Worm (Caenorhabditis elegans) whole organism, L2 larva: Measurements from ENCODE around the gene ZK353.2.
A peak's percentile ranks its signal among the peaks of the same experiment; 100 is the strongest.

Experiments used
- C34F6.9 ChIP-seq: fragments of 150-350 bp; optimal IDR thresholded peaks from 2 replicates; lab custom pipeline; 2014; ENCODE audit warnings: missing biosample characterization, missing genetic modification characterization
- F13H6.1 ChIP-seq: sonication (generic microtip); optimal IDR thresholded peaks from 2 replicates; lab custom pipeline; 2016; ENCODE audit warnings: missing genetic modification characterization, missing compliant biosample characterization
- R02D3.7 ChIP-seq: fragments of 150-350 bp; optimal IDR thresholded peaks from 2 replicates; lab custom pipeline; 2014; ENCODE audit warnings: missing biosample characterization, missing genetic modification characterization
- aly-2 ChIP-seq: fragments of 150-350 bp; optimal IDR thresholded peaks from 2 replicates; lab custom pipeline; 2014; ENCODE audit warnings: missing biosample characterization, missing genetic modification characterization
- blmp-1 ChIP-seq: sonication (generic microtip); optimal IDR thresholded peaks from 2 replicates; lab custom pipeline; 2017; ENCODE audit warnings: missing genetic modification characterization, mild to moderate bottlenecking, missing compliant biosample characterization, antibody characterized with exemption, moderate library complexity; ENCODE audit not compliant: insufficient read depth
- ceh-16 ChIP-seq: fragments of 150-350 bp; optimal IDR thresholded peaks from 2 replicates; lab custom pipeline; 2014; ENCODE audit warnings: missing biosample characterization, missing genetic modification characterization
- crh-2 ChIP-seq: sonication (generic microtip); optimal IDR thresholded peaks from 2 replicates; lab custom pipeline; 2017; ENCODE audit warnings: missing biosample characterization, missing genetic modification characterization
- dmd-4 ChIP-seq: sonication (generic microtip); optimal IDR thresholded peaks from 2 replicates; lab custom pipeline; 2017; ENCODE audit warnings: missing biosample characterization, missing genetic modification characterization
- egl-27 ChIP-seq: sonication (generic microtip); optimal IDR thresholded peaks from 3 replicates; lab custom pipeline; 2017; ENCODE audit warnings: missing biosample characterization, missing genetic modification reagents, missing genetic modification characterization
- elt-3 ChIP-seq: sonication (generic microtip); optimal IDR thresholded peaks from 2 replicates; lab custom pipeline; 2017; ENCODE audit warnings: missing biosample characterization, missing genetic modification characterization
- fos-1 ChIP-seq: fragments of 150-350 bp; optimal IDR thresholded peaks from 2 replicates; lab custom pipeline; 2014; ENCODE audit warnings: missing biosample characterization, missing genetic modification characterization
- gmeb-1 ChIP-seq: fragments of 150-350 bp; optimal IDR thresholded peaks from 2 replicates; lab custom pipeline; 2014; ENCODE audit warnings: missing biosample characterization, missing genetic modification characterization
- lin-11 ChIP-seq: fragments of 150-350 bp; sonication (generic microtip); optimal IDR thresholded peaks from 2 replicates; lab custom pipeline; 2014; ENCODE audit warnings: missing biosample characterization, missing genetic modification characterization, inconsistent platforms, mixed read lengths
- lin-13 ChIP-seq: fragments of 150-350 bp; optimal IDR thresholded peaks from 2 replicates; lab custom pipeline; 2014; ENCODE audit warnings: missing biosample characterization, missing genetic modification reagents, missing genetic modification characterization
- lin-39 ChIP-seq: fragments of 150-350 bp; optimal IDR thresholded peaks from 2 replicates; lab custom pipeline; 2014; ENCODE audit warnings: missing biosample characterization, missing genetic modification reagents, missing genetic modification characterization
- lsy-2 ChIP-seq, 2 experiments: fragments of 150-350 bp in 1 of 2; sonication (generic microtip) in 1 of 2; optimal IDR thresholded peaks; 2 replicates each; lab custom pipeline; 2014 to 2017; ENCODE audit warnings: missing biosample characterization in 2 of 2, missing genetic modification characterization in 2 of 2
- nhr-10 ChIP-seq: sonication (generic microtip); optimal IDR thresholded peaks from 2 replicates; lab custom pipeline; 2017; ENCODE audit warnings: missing biosample characterization, missing genetic modification characterization
- nhr-11 ChIP-seq: fragments of 150-350 bp; optimal IDR thresholded peaks from 2 replicates; lab custom pipeline; 2014; ENCODE audit warnings: missing biosample characterization, missing genetic modification characterization
- nhr-129 ChIP-seq: fragments of 150-350 bp; optimal IDR thresholded peaks from 2 replicates; lab custom pipeline; 2014; ENCODE audit warnings: missing biosample characterization, missing genetic modification characterization
- nhr-21 ChIP-seq: fragments of 150-350 bp; optimal IDR thresholded peaks from 2 replicates; lab custom pipeline; 2014; ENCODE audit warnings: missing biosample characterization, missing genetic modification characterization
- nhr-23 ChIP-seq: fragments of 150-350 bp; optimal IDR thresholded peaks from 2 replicates; lab custom pipeline; 2014; ENCODE audit warnings: missing biosample characterization, missing genetic modification reagents, missing genetic modification characterization
- nhr-237 ChIP-seq: fragments of 150-350 bp; optimal IDR thresholded peaks from 2 replicates; lab custom pipeline; 2014; ENCODE audit warnings: missing biosample characterization, missing genetic modification characterization
- nhr-25 ChIP-seq: fragments of 150-350 bp; sonication (generic microtip); optimal IDR thresholded peaks from 3 replicates; lab custom pipeline; 2014; ENCODE audit warnings: missing biosample characterization, missing genetic modification characterization
- nhr-6 ChIP-seq: fragments of 150-350 bp; optimal IDR thresholded peaks from 2 replicates; lab custom pipeline; 2014; ENCODE audit warnings: missing biosample characterization, missing genetic modification characterization
- peb-1 ChIP-seq: fragments of 150-350 bp; optimal IDR thresholded peaks from 2 replicates; lab custom pipeline; 2014; ENCODE audit warnings: missing biosample characterization, missing genetic modification characterization
- sma-3 ChIP-seq: sonication (generic microtip); optimal IDR thresholded peaks from 2 replicates; lab custom pipeline; 2016; ENCODE audit warnings: missing genetic modification reagents, missing genetic modification characterization, missing compliant biosample characterization
- sma-9 ChIP-seq, 2 experiments: fragments of 150-350 bp in 1 of 2; sonication (generic microtip) in 1 of 2; optimal IDR thresholded peaks; 2 replicates each; lab custom pipeline; 2014 to 2016; ENCODE audit warnings: missing genetic modification characterization in 2 of 2, mild to moderate bottlenecking in 1 of 2, missing biosample characterization in 1 of 2, missing compliant biosample characterization in 1 of 2, missing genetic modification reagents in 1 of 2, moderate library complexity in 1 of 2
- unc-39 ChIP-seq: fragments of 150-350 bp; optimal IDR thresholded peaks from 2 replicates; lab custom pipeline; 2014; ENCODE audit warnings: missing biosample characterization, missing genetic modification characterization
- unc-55 ChIP-seq: fragments of 150-350 bp; sonication (generic microtip); optimal IDR thresholded peaks from 3 replicates; lab custom pipeline; 2014; ENCODE audit warnings: missing biosample characterization, missing genetic modification reagents, missing genetic modification characterization
- unc-62 ChIP-seq: fragments of 150-350 bp; optimal IDR thresholded peaks from 2 replicates; lab custom pipeline; 2014; ENCODE audit warnings: missing biosample characterization, missing genetic modification reagents, missing genetic modification characterization
- zag-1 ChIP-seq: fragments of 150-350 bp; optimal IDR thresholded peaks from 2 replicates; lab custom pipeline; 2014; ENCODE audit warnings: missing biosample characterization, missing genetic modification characterization
- ztf-1 ChIP-seq: fragments of 200-800 bp; sonication (Bioruptor generic); conservative IDR thresholded peaks from 2 replicates; pipeline ENCODE4 v1.3.6; 2022; ENCODE audit warnings: missing genetic modification characterization, missing compliant biosample characterization
- ztf-11 ChIP-seq: sonication (generic microtip); optimal IDR thresholded peaks from 2 replicates; lab custom pipeline; 2017; ENCODE audit warnings: missing biosample characterization, missing genetic modification characterization

The ZK353.2 gene

ce11 chrIII:8426271-8426670, 27.8 kb downstream of the ZK353.2 start, which contains the start of gene cec-1:
cec-1 (plus strand) TSS chrIII:8426333.
- TF ChIP-seq lsy-2 (tag; optimal IDR thresholded peaks at IDR 0.05; lab: Kevin White, UChicago) = peak in 1 of 2 experiments; percentile 55
- TF ChIP-seq unc-39 = no peak
- peak; percentile 14 for TF ChIP-seq crh-2 (tag; lab: Kevin White, UChicago)
- peak; percentile 14 for TF ChIP-seq C34F6.9 (tag; lab: Kevin White, UChicago)
- no peak for TF ChIP-seq nhr-11 (tag; lab: Kevin White, UChicago)
- no peak for TF ChIP-seq ztf-1
- peak; percentile 66 for TF ChIP-seq blmp-1
- no peak for TF ChIP-seq ztf-11 (tag; lab: Kevin White, UChicago)
- TF ChIP-seq nhr-6 = peak; percentile 7
- peak; percentile 32 for TF ChIP-seq unc-55 (GFP tag; lab: Kevin White, UChicago)
- no peak for TF ChIP-seq F13H6.1
- no peak for TF ChIP-seq dmd-4 (tag; lab: Kevin White, UChicago)

ce11 chrIII:8429035-8429434, 30.5 kb downstream of the ZK353.2 start, which contains the start of gene ZK1236.1:
ZK1236.1 (plus strand) TSS chrIII:8429297.
- TF ChIP-seq crh-2 (tag; lab: Kevin White, UChicago) (no peak), nhr-129 (tag; lab: Kevin White, UChicago) (no peak), R02D3.7 (no peak), ztf-11 (tag; lab: Kevin White, UChicago) (no peak), nhr-21 (no peak), unc-55 (GFP tag; lab: Kevin White, UChicago) (peak; percentile 30), lsy-2 (tag; optimal IDR thresholded peaks at IDR 0.05; lab: Kevin White, UChicago) (peak in 1 of 2 experiments; percentile 18), nhr-6 (no peak), nhr-23 (tag; lab: Kevin White, UChicago) (no peak), nhr-10 (no peak), aly-2 (tag; lab: Kevin White, UChicago) (no peak), lin-39 (tag; lab: Kevin White, UChicago) (no peak)

DNA sequence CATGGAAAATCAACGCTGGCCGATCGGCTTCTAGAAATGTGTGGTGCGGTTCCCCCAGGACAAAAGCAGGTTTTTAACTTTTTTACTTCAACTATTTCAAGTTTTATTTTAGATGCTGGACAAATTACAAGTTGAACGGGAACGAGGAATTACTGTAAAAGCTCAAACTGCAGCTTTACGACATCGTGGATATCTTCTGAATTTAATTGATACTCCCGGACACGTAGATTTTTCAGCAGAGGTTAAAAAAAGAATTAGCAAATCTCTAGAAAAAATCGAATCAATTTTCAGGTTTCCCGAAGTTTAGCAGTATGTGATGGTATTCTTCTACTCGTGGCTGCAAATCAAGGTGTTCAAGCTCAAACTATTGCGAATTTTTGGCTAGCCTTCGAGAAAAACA, 31.0 kb downstream of the ZK353.2 start:
- no peak for TF ChIP-seq unc-62 (GFP tag; lab: Kevin White, UChicago)
- no peak for TF ChIP-seq blmp-1
- TF ChIP-seq unc-55 (GFP tag; lab: Kevin White, UChicago) = no peak
- no peak for TF ChIP-seq nhr-25 (tag; lab: Kevin White, UChicago)
- TF ChIP-seq nhr-129 (tag; lab: Kevin White, UChicago) = no peak
- no peak for TF ChIP-seq sma-3 (GFP tag; lab: Kevin White, UChicago)
- no peak for TF ChIP-seq R02D3.7
- TF ChIP-seq nhr-11 (tag; lab: Kevin White, UChicago) = no peak
- no peak for TF ChIP-seq peb-1 (tag; lab: Kevin White, UChicago)
- TF ChIP-seq C34F6.9 (tag; lab: Kevin White, UChicago) = no peak
- no peak for TF ChIP-seq nhr-10
- TF ChIP-seq F13H6.1 = no peak
- no peak for TF ChIP-seq nhr-23 (tag; lab: Kevin White, UChicago)
- no peak for TF ChIP-seq gmeb-1 (tag; lab: Kevin White, UChicago)
- no peak for TF ChIP-seq zag-1 (tag; lab: Kevin White, UChicago)
- no peak for TF ChIP-seq egl-27

- TF ChIP-seq lsy-2 (tag; optimal IDR thresholded peaks at IDR 0.05; lab: Kevin White, UChicago) (peak; percentile 3 to 72), nhr-129 (tag; lab: Kevin White, UChicago) (peak; percentile 17), C34F6.9 (tag; lab: Kevin White, UChicago) (peak; percentile 58), ceh-16 (tag; lab: Kevin White, UChicago) (no peak), lin-11 (tag; lab: Kevin White, UChicago) (no peak), nhr-237 (tag; lab: Kevin White, UChicago) (no peak), elt-3 (no peak), nhr-23 (tag; lab: Kevin White, UChicago) (no peak), fos-1 (tag; lab: Kevin White, UChicago) (no peak), sma-3 (GFP tag; lab: Kevin White, UChicago) (peak; percentile 3), nhr-11 (tag; lab: Kevin White, UChicago) (no peak), lin-13 (GFP tag; lab: Kevin White, UChicago) (peak; percentile 22), R02D3.7 (peak; percentile 90), nhr-25 (tag; lab: Kevin White, UChicago) (peak; percentile 9), nhr-6 (no peak), unc-55 (GFP tag; lab: Kevin White, UChicago) (peak; percentile 40), nhr-10 (no peak), gmeb-1 (tag; lab: Kevin White, UChicago) (peak; percentile 30), sma-9 (GFP tag; optimal IDR thresholded peaks at IDR 0.05; lab: Kevin White, UChicago) (no peak), sma-9 (tag; optimal IDR thresholded peaks at IDR 0.05; lab: Kevin White, UChicago) (no peak), crh-2 (tag; lab: Kevin White, UChicago) (peak; percentile 12)
- TF ChIP-seq, all 48 proteins: peak for 10
Observed at ce11 chrIII:8432143-8432542, 33.6 kb downstream of the ZK353.2 start, which contains the start of gene ZK1236.5. ZK1236.5 (minus strand) TSS chrIII:8432214.
